Fruit fly (Drosophila melanogaster): ENCODE results near the gene CG15387.

The CG15387 gene

dm6 chr2L:2178810-2179143, 47.3 kb downstream of the CG15387 start (continued):
- no peak for TF ChIP-seq CG12391 (tag; optimal IDR thresholded peaks at IDR 0.05)
- TF ChIP-seq CG42726 (GFP tag; IDR thresholded peaks at IDR 0.05; ENCODE audit: partially characterized antibody), result no peak
- no peak for TF ChIP-seq ro (GFP tag; IDR thresholded peaks at IDR 0.05)
- no peak for TF ChIP-seq CG8478 (optimal IDR thresholded peaks at IDR 0.05)
- no peak for TF ChIP-seq Nf-YC (tag; optimal IDR thresholded peaks at IDR 0.05)
- TF ChIP-seq Ada2b (GFP tag; IDR thresholded peaks at IDR 0.05), result peak; percentile 21; the same call in 1 of the 2 replicates
- TF ChIP-seq lov (optimal IDR thresholded peaks at IDR 0.05), result no peak
- TF ChIP-seq lov (GFP tag; IDR thresholded peaks at IDR 0.05), result no peak
- no peak for TF ChIP-seq lmd (GFP tag; IDR thresholded peaks at IDR 0.05)
- TF ChIP-seq Trl (optimal IDR thresholded peaks at IDR 0.05), result peak; percentile 82 to 85
- TF ChIP-seq Trl (GFP tag; optimal IDR thresholded peaks at IDR 0.05), result no peak
- TF ChIP-seq grau (tag; optimal IDR thresholded peaks at IDR 0.05), result peak; percentile 75
- TF ChIP-seq dysf (GFP tag; IDR thresholded peaks at IDR 0.05), result no peak
- TF ChIP-seq Fer2 (tag; optimal IDR thresholded peaks at IDR 0.05), result no peak
- TF ChIP-seq bowl (GFP tag; IDR thresholded peaks at IDR 0.05), result no peak
- TF ChIP-seq wdn (GFP tag; IDR thresholded peaks at IDR 0.05), result peak; percentile 46; the same call in 1 of the 2 replicates
- TF ChIP-seq B-H1 (GFP tag; IDR thresholded peaks at IDR 0.05), result no peak

dm6 chr2L:2177969-2178809, 47.9 kb downstream of the CG15387 start, which contains the start of gene aop:
aop (minus strand) TSS chr2L:2178754.
- TF ChIP-seq oc (tag; optimal IDR thresholded peaks at IDR 0.05) (peak; percentile 21), nom (GFP tag; optimal IDR thresholded peaks at IDR 0.05) (peak; percentile 46), Hr78 (GFP tag; optimal IDR thresholded peaks at IDR 0.05) (peak in 1 of 2 experiments; percentile 22), sqz (GFP tag; optimal IDR thresholded peaks at IDR 0.05) (peak; percentile 53), CG1647 (GFP tag; optimal IDR thresholded peaks at IDR 0.05) (peak; percentile 50), CG11504 (tag; optimal IDR thresholded peaks at IDR 0.05) (peak; percentile 22), ftz-f1 (GFP tag; optimal IDR thresholded peaks at IDR 0.05) (no peak), bbx (GFP tag; IDR thresholded peaks at IDR 0.05; ENCODE audit: partially characterized antibody) (0 out of 2 replicates have a peak, but pooled peaks have one; percentile 17), E2f1 (GFP tag; IDR thresholded peaks at IDR 0.05) (no peak), CG34376 (GFP tag; optimal IDR thresholded peaks at IDR 0.05) (peak; percentile 32), p53 (GFP tag; optimal IDR thresholded peaks at IDR 0.05) (peak; percentile 98), CG1529 (GFP tag; optimal IDR thresholded peaks at IDR 0.05) (peak; percentile 9), dan (GFP tag; IDR thresholded peaks at IDR 0.05) (no peak), CG34422 (GFP tag; IDR thresholded peaks at IDR 0.05) (peak; percentile 58; the same call in 1 of the 3 replicates), sob (GFP tag; IDR thresholded peaks at IDR 0.05) (no peak), tna (GFP tag; IDR thresholded peaks at IDR 0.05; ENCODE audit: partially characterized antibody) (peak; percentile 30; the same call in 1 of the 2 replicates), CG16815 (GFP tag; optimal IDR thresholded peaks at IDR 0.05) (no peak), zf30C (GFP tag; optimal IDR thresholded peaks at IDR 0.05) (peak; percentile 39), CG13287 (GFP tag; IDR thresholded peaks at IDR 0.05; ENCODE audit: partially characterized antibody) (peak; percentile 48), phol (tag; optimal IDR thresholded peaks at IDR 0.05) (no peak), CG1832 (GFP tag; optimal IDR thresholded peaks at IDR 0.05) (no peak), CG6813 (GFP tag; optimal IDR thresholded peaks at IDR 0.05) (peak; percentile 11), Dfd (GFP tag; optimal IDR thresholded peaks at IDR 0.05) (no peak), CG3838 (GFP tag; optimal IDR thresholded peaks at IDR 0.05) (peak; percentile 39), NFAT (GFP tag; IDR thresholded peaks at IDR 0.05) (peak; percentile 36; the same call in 1 of the 2 replicates), nmo (GFP tag; optimal IDR thresholded peaks at IDR 0.05) (peak; percentile 6), ewg (GFP tag; optimal IDR thresholded peaks at IDR 0.05) (peak; percentile 93), Side (GFP tag; optimal IDR thresholded peaks at IDR 0.05) (no peak), tll (GFP tag; optimal IDR thresholded peaks at IDR 0.05) (peak in 1 of 2 experiments; percentile 77), ac (GFP tag; optimal IDR thresholded peaks at IDR 0.05) (peak; percentile 50), CG4282 (GFP tag; optimal IDR thresholded peaks at IDR 0.05) (no peak), CG31224 (GFP tag; IDR thresholded peaks at IDR 0.05) (no peak)

Measured in whole organism, embryonic.